Fruit fly (Drosophila melanogaster): Measurements from ENCODE around the gene GAPcenA.

- peak; percentile 71 for TF ChIP-seq pad (GFP tag; optimal IDR thresholded peaks at IDR 0.05)
- TF ChIP-seq CG7045 (GFP tag; optimal IDR thresholded peaks at IDR 0.05), result peak; percentile 13
- TF ChIP-seq CG14711 (tag; optimal IDR thresholded peaks at IDR 0.05), result peak; percentile 86
- TF ChIP-seq Crg-1 (GFP tag; optimal IDR thresholded peaks at IDR 0.05), result peak; percentile 60
- TF ChIP-seq kay (GFP tag; ENCODE audit: borderline replicate concordance), result peak; percentile 21
- TF ChIP-seq CG7101 (tag; optimal IDR thresholded peaks at IDR 0.05), result peak; percentile 87
- no peak for TF ChIP-seq Clk (GFP tag; optimal IDR thresholded peaks at IDR 0.05)
- TF ChIP-seq cnc (optimal IDR thresholded peaks at IDR 0.05), result no peak
- no peak for TF ChIP-seq Mnt (GFP tag; optimal IDR thresholded peaks at IDR 0.05)
- TF ChIP-seq CG33017 (tag; optimal IDR thresholded peaks at IDR 0.05), result peak; percentile 85
- TF ChIP-seq CG1620 (GFP tag; optimal IDR thresholded peaks at IDR 0.05), result peak; percentile 48
- peak; percentile 48 for TF ChIP-seq CG5204 (GFP tag; optimal IDR thresholded peaks at IDR 0.05)
Observed at dm6 chr3L:8398763-8399445, 52.5 kb downstream of the GAPcenA start.

Measured in whole organism, adult.